Fruit fly (Drosophila melanogaster): ENCODE results near the gene Taf10b.

Taf10b gene

dm6 chr2L:2734215-2734614 lies 33.4 kb downstream of the Taf10b start (continued):
- TF ChIP-seq da (GFP tag; optimal IDR thresholded peaks at IDR 0.05) (no peak), Med (GFP tag) (peak; percentile 86), CG7839 (tag; optimal IDR thresholded peaks at IDR 0.05) (peak; percentile 68), nau (GFP tag; optimal IDR thresholded peaks at IDR 0.05) (no peak), CG6272 (GFP tag; IDR thresholded peaks at IDR 0.05) (no peak), gce (GFP tag; IDR thresholded peaks at IDR 0.05) (no peak), ro (GFP tag; IDR thresholded peaks at IDR 0.05) (no peak), CG11696 (GFP tag; IDR thresholded peaks at IDR 0.05) (no peak), CG1602 (GFP tag; optimal IDR thresholded peaks at IDR 0.05) (no peak), CG6683 (GFP tag; optimal IDR thresholded peaks at IDR 0.05) (no peak), BEAF-32 (GFP tag; optimal IDR thresholded peaks at IDR 0.05) (no peak), Doc2 (GFP tag; IDR thresholded peaks at IDR 0.05) (no peak), CG8388 (GFP tag; optimal IDR thresholded peaks at IDR 0.05) (no peak), Dp (GFP tag; optimal IDR thresholded peaks at IDR 0.05) (no peak), CrebB (tag; optimal IDR thresholded peaks at IDR 0.05) (no peak), Atf6 (GFP tag; IDR thresholded peaks at IDR 0.05) (peak; percentile 48; the same call in 1 of the 2 replicates), CG34422 (GFP tag; IDR thresholded peaks at IDR 0.05) (no peak), CG8478 (optimal IDR thresholded peaks at IDR 0.05) (no peak), mam (GFP tag; optimal IDR thresholded peaks at IDR 0.05) (peak; percentile 60), Dref (GFP tag; IDR thresholded peaks at IDR 0.05) (no peak), CG10321 (GFP tag; IDR thresholded peaks at IDR 0.05) (no peak), CG6854 (GFP tag; optimal IDR thresholded peaks at IDR 0.05) (peak; percentile 22), CG3281 (GFP tag; optimal IDR thresholded peaks at IDR 0.05) (peak; percentile 85), Usf (GFP tag; optimal IDR thresholded peaks at IDR 0.05) (peak; percentile 43), CG30431 (GFP tag; optimal IDR thresholded peaks at IDR 0.05) (no peak), lov (optimal IDR thresholded peaks at IDR 0.05) (no peak), lov (GFP tag; IDR thresholded peaks at IDR 0.05) (no peak), Xrp1 (GFP tag; IDR thresholded peaks at IDR 0.05) (no peak), Ada2b (GFP tag; IDR thresholded peaks at IDR 0.05) (no peak), CG7271 (tag; optimal IDR thresholded peaks at IDR 0.05) (no peak), HHEX (GFP tag; optimal IDR thresholded peaks at IDR 0.05) (peak; percentile 48), pb (GFP tag; optimal IDR thresholded peaks at IDR 0.05) (no peak), dati (GFP tag; IDR thresholded peaks at IDR 0.05) (no peak), CG11093 (GFP tag; IDR thresholded peaks at IDR 0.05) (no peak), bbx (GFP tag; IDR thresholded peaks at IDR 0.05; ENCODE audit: partially characterized antibody) (no peak), CG13894 (tag; optimal IDR thresholded peaks at IDR 0.05) (no peak), sna (GFP tag; IDR thresholded peaks at IDR 0.05; ENCODE audit: partially characterized antibody) (no peak), sob (GFP tag; IDR thresholded peaks at IDR 0.05) (no peak), org-1 (GFP tag; optimal IDR thresholded peaks at IDR 0.05) (peak; percentile 24), CG6689 (GFP tag; IDR thresholded peaks at IDR 0.05) (peak; percentile 41), CG31224 (GFP tag; IDR thresholded peaks at IDR 0.05) (peak; percentile 21; the same call in 1 of the 2 replicates), croc (GFP tag; conservative IDR thresholded peaks at IDR 0.05) (0 out of 3 replicates have a peak, but pooled peaks have one; percentile 21), ash1 (GFP tag; optimal IDR thresholded peaks at IDR 0.05) (no peak), HLH54F (GFP tag; optimal IDR thresholded peaks at IDR 0.05) (peak; percentile 49), CG3995 (GFP tag; optimal IDR thresholded peaks at IDR 0.05) (peak; percentile 16), Deaf1 (tag; optimal IDR thresholded peaks at IDR 0.05) (peak; percentile 5), CG18599 (GFP tag; optimal IDR thresholded peaks at IDR 0.05) (peak; percentile 76), nom (GFP tag; optimal IDR thresholded peaks at IDR 0.05) (peak; percentile 77), CHES-1-like (GFP tag; optimal IDR thresholded peaks at IDR 0.05) (peak; percentile 50), Scr (GFP tag; IDR thresholded peaks at IDR 0.05; ENCODE audit: partially characterized antibody) (no peak), CG16863 (GFP tag; optimal IDR thresholded peaks at IDR 0.05) (no peak), fu2 (GFP tag; optimal IDR thresholded peaks at IDR 0.05) (peak; percentile 42), sim (GFP tag; IDR thresholded peaks at IDR 0.05) (no peak)

All from whole organism, embryonic.